Fruit fly (Drosophila melanogaster): ENCODE measurements around the gene CG31368.

Gene CG31368

dm6 chr3R:11849378-11850249, 33.0 kb upstream of the CG31368 start (continued):
- TF ChIP-seq ase (GFP tag; IDR thresholded peaks at IDR 0.05) = peak; percentile 90
- peak; percentile 89 for TF ChIP-seq ind (GFP tag; optimal IDR thresholded peaks at IDR 0.05)
- peak; percentile 79 for TF ChIP-seq CG11723 (GFP tag; optimal IDR thresholded peaks at IDR 0.05)
- TF ChIP-seq croc (GFP tag; conservative IDR thresholded peaks at IDR 0.05) = peak; percentile 93
- peak; percentile 79 for TF ChIP-seq tgo (GFP tag; IDR thresholded peaks at IDR 0.05)
- TF ChIP-seq Hmx (GFP tag; optimal IDR thresholded peaks at IDR 0.05) = no peak
- TF ChIP-seq BtbVII (GFP tag; optimal IDR thresholded peaks at IDR 0.05) = peak; percentile 37
- TF ChIP-seq CG11085 (GFP tag; IDR thresholded peaks at IDR 0.05) = peak; percentile 54
- TF ChIP-seq NfI (GFP tag; optimal IDR thresholded peaks at IDR 0.05) = peak; percentile 84
- TF ChIP-seq gfzf (GFP tag; optimal IDR thresholded peaks at IDR 0.05) = peak; percentile 3
- TF ChIP-seq CG1647 (GFP tag; optimal IDR thresholded peaks at IDR 0.05) = peak; percentile 89
- TF ChIP-seq E2f2 (GFP tag; IDR thresholded peaks at IDR 0.05) = peak; percentile 61; the same call in 1 of the 2 replicates
- peak; percentile 51 for TF ChIP-seq CG17912 (GFP tag; optimal IDR thresholded peaks at IDR 0.05)
- TF ChIP-seq org-1 (GFP tag; optimal IDR thresholded peaks at IDR 0.05) = peak; percentile 91
- peak; percentile 92 for TF ChIP-seq Drgx (GFP tag; IDR thresholded peaks at IDR 0.05)
- TF ChIP-seq pho (GFP tag; optimal IDR thresholded peaks at IDR 0.05) = peak; percentile 44
- no peak for TF ChIP-seq br (optimal IDR thresholded peaks at IDR 0.05)
- TF ChIP-seq Oaz (GFP tag; IDR thresholded peaks at IDR 0.05) = peak; percentile 67
- peak; percentile 94 for TF ChIP-seq CG4820 (GFP tag; optimal IDR thresholded peaks at IDR 0.05)
- peak; percentile 69 for TF ChIP-seq CG15269 (tag; optimal IDR thresholded peaks at IDR 0.05)
- TF ChIP-seq Dad (GFP tag; optimal IDR thresholded peaks at IDR 0.05) = peak; percentile 77
- peak; percentile 95 for TF ChIP-seq CG10979 (tag; optimal IDR thresholded peaks at IDR 0.05)
- no peak for TF ChIP-seq ash1 (GFP tag; optimal IDR thresholded peaks at IDR 0.05)
- peak; percentile 95 for TF ChIP-seq az2 (GFP tag; optimal IDR thresholded peaks at IDR 0.05)
- TF ChIP-seq Elba2 (GFP tag; optimal IDR thresholded peaks at IDR 0.05) = no peak
- TF ChIP-seq lola (GFP tag; optimal IDR thresholded peaks at IDR 0.05) = peak in 1 of 3 experiments; percentile 88
- no peak for TF ChIP-seq zfh2 (GFP tag; optimal IDR thresholded peaks at IDR 0.05)
- peak; percentile 97 for TF ChIP-seq ci (GFP tag; IDR thresholded peaks at IDR 0.05)
- TF ChIP-seq CG14050 (GFP tag; IDR thresholded peaks at IDR 0.05) = peak; percentile 80
- no peak for TF ChIP-seq CG42726 (GFP tag; IDR thresholded peaks at IDR 0.05; ENCODE audit: partially characterized antibody)
- peak; percentile 66 for TF ChIP-seq CG15073 (GFP tag; optimal IDR thresholded peaks at IDR 0.05)
- TF ChIP-seq Atf3 (GFP tag; optimal IDR thresholded peaks at IDR 0.05) = peak; percentile 89
- no peak for TF ChIP-seq bbx (GFP tag; IDR thresholded peaks at IDR 0.05; ENCODE audit: partially characterized antibody)
- TF ChIP-seq Doc3 (GFP tag; IDR thresholded peaks at IDR 0.05; ENCODE audit: partially characterized antibody) = no peak
- no peak for TF ChIP-seq lov (optimal IDR thresholded peaks at IDR 0.05)
- peak; percentile 94 for TF ChIP-seq lov (GFP tag; IDR thresholded peaks at IDR 0.05)
- TF ChIP-seq CG14965 (GFP tag; optimal IDR thresholded peaks at IDR 0.05; ENCODE audit: borderline replicate concordance) = peak; percentile 69
- peak; percentile 89 for TF ChIP-seq CG13424 (tag; optimal IDR thresholded peaks at IDR 0.05)
- TF ChIP-seq sima (GFP tag; optimal IDR thresholded peaks at IDR 0.05) = peak; percentile 61
- TF ChIP-seq Gug (GFP tag; IDR thresholded peaks at IDR 0.05) = peak; percentile 90
- peak; percentile 68 for TF ChIP-seq CG7987 (GFP tag; optimal IDR thresholded peaks at IDR 0.05)
- peak; percentile 85 for TF ChIP-seq kay (GFP tag; optimal IDR thresholded peaks at IDR 0.05)
- TF ChIP-seq CHES-1-like (GFP tag; optimal IDR thresholded peaks at IDR 0.05) = peak; percentile 55
- no peak for TF ChIP-seq fd3F (GFP tag; optimal IDR thresholded peaks at IDR 0.05)
- peak; percentile 88 for TF ChIP-seq CG18764 (GFP tag; optimal IDR thresholded peaks at IDR 0.05)
- TF ChIP-seq CG17829 (tag; optimal IDR thresholded peaks at IDR 0.05) = peak; percentile 93
- peak; percentile 97 for TF ChIP-seq Sox102F (GFP tag; optimal IDR thresholded peaks at IDR 0.05)
- TF ChIP-seq CG8388 (GFP tag; optimal IDR thresholded peaks at IDR 0.05) = peak; percentile 94
- TF ChIP-seq CG12659 (GFP tag; optimal IDR thresholded peaks at IDR 0.05) = peak; percentile 81

Data from whole organism, embryonic.